Worm (Caenorhabditis elegans) whole organism, L4 larva: ENCODE measurements around the gene F10E9.12.
A peak's percentile ranks its signal among the peaks of the same experiment; 100 is the strongest.

Experiments used
- D1046.2 ChIP-seq: fragments of 200-800 bp; sonication (Bioruptor generic); IDR thresholded peaks from 2 replicates; pipeline ENCODE4 v1.3.6; 2022; ENCODE audit warnings: missing genetic modification characterization, missing compliant biosample characterization
- F10B5.3 ChIP-seq: sonication (generic microtip); optimal IDR thresholded peaks from 2 replicates; lab custom pipeline; 2016; ENCODE audit warnings: mild to moderate bottlenecking, missing genetic modification characterization, missing compliant biosample characterization
- F26F4.8 ChIP-seq: fragments of 200-800 bp; sonication (Bioruptor generic); conservative IDR thresholded peaks from 2 replicates; pipeline ENCODE4 v1.3.6; 2022; ENCODE audit warnings: missing genetic modification characterization, missing compliant biosample characterization
- T20F7.1 ChIP-seq: fragments of 200-800 bp; sonication (Bioruptor generic); optimal IDR thresholded peaks from 2 replicates; lab custom pipeline; 2018; ENCODE audit warnings: mild to moderate bottlenecking, missing genetic modification characterization, missing compliant biosample characterization
- Y105C5A.15 ChIP-seq: fragments of 200-800 bp; sonication (Bioruptor generic); IDR thresholded peaks from 2 replicates; pipeline ENCODE4 v1.3.6; 2022; ENCODE audit warnings: missing genetic modification characterization, missing compliant biosample characterization
- Y5F2A.4 ChIP-seq: fragments of 200-800 bp; sonication (Bioruptor generic); optimal IDR thresholded peaks from 2 replicates; lab custom pipeline; 2018; ENCODE audit warnings: mild to moderate bottlenecking, missing genetic modification characterization, missing compliant biosample characterization
- aha-1 ChIP-seq: fragments of 150-350 bp; peaks from one replicate; lab custom pipeline; 2014; ENCODE audit warnings: missing biosample characterization, missing genetic modification characterization
- aly-2 ChIP-seq: sonication (generic microtip); optimal IDR thresholded peaks from 2 replicates; lab custom pipeline; 2018; ENCODE audit warnings: missing biosample characterization, missing genetic modification characterization
- arid-1 ChIP-seq: fragments of 200-800 bp; sonication (Bioruptor generic); conservative IDR thresholded peaks from 2 replicates; pipeline ENCODE4 v1.3.6; 2022; ENCODE audit warnings: missing genetic modification reagents, missing genetic modification characterization, missing compliant biosample characterization
- attf-4 ChIP-seq: sonication (generic microtip); optimal IDR thresholded peaks from 3 replicates; lab custom pipeline; 2017; ENCODE audit warnings: missing biosample characterization, missing genetic modification characterization
- ceh-28 ChIP-seq: fragments of 150-350 bp; optimal IDR thresholded peaks from 2 replicates; lab custom pipeline; 2014; ENCODE audit warnings: missing biosample characterization, missing genetic modification reagents, missing genetic modification characterization
- ceh-62 ChIP-seq: sonication (generic microtip); optimal IDR thresholded peaks from 2 replicates; lab custom pipeline; 2017; ENCODE audit warnings: missing biosample characterization, missing genetic modification characterization
- ceh-82 ChIP-seq: sonication (generic microtip); optimal IDR thresholded peaks from 2 replicates; lab custom pipeline; 2017; ENCODE audit warnings: missing biosample characterization, missing genetic modification characterization
- ces-1 ChIP-seq: fragments of 150-350 bp; sonication (generic microtip); optimal IDR thresholded peaks from 4 replicates; lab custom pipeline; 2014; ENCODE audit warnings: missing biosample characterization, missing genetic modification reagents, missing genetic modification characterization
- daf-16 ChIP-seq, 3 experiments: sonication (generic microtip); optimal IDR thresholded peaks; 2 replicates each; lab custom pipeline; 2016 to 2017; ENCODE audit warnings: missing genetic modification characterization in 3 of 3, missing genetic modification reagents in 3 of 3, mild to moderate bottlenecking in 2 of 3, missing compliant biosample characterization in 2 of 3, missing biosample characterization in 1 of 3, moderate library complexity in 1 of 3
- dmd-8 ChIP-seq: fragments of 200-800 bp; sonication (Bioruptor generic); IDR thresholded peaks from 2 replicates; pipeline ENCODE4 v1.3.6; 2022; ENCODE audit warnings: missing genetic modification characterization, missing compliant biosample characterization
- dpl-1 ChIP-seq: fragments of 150-350 bp; optimal IDR thresholded peaks from 2 replicates; lab custom pipeline; 2014; ENCODE audit warnings: missing biosample characterization, missing genetic modification reagents, missing genetic modification characterization
- duxl-1 ChIP-seq: sonication (generic microtip); optimal IDR thresholded peaks from 2 replicates; lab custom pipeline; 2016; ENCODE audit warnings: mild to moderate bottlenecking, missing genetic modification characterization, moderate library complexity, missing compliant biosample characterization; ENCODE audit not compliant: poor library complexity
- dve-1 ChIP-seq: sonication (generic microtip); optimal IDR thresholded peaks from 2 replicates; lab custom pipeline; 2017; ENCODE audit warnings: antibody characterized with exemption, mild to moderate bottlenecking, missing genetic modification characterization, missing compliant biosample characterization; ENCODE audit not compliant: insufficient read depth
- egl-43 ChIP-seq: fragments of 200-800 bp; sonication (Bioruptor generic); IDR thresholded peaks from 2 replicates; pipeline ENCODE4 v1.3.6; 2022; ENCODE audit warnings: missing genetic modification reagents, missing genetic modification characterization, missing compliant biosample characterization
- hlh-30 ChIP-seq: sonication (generic microtip); optimal IDR thresholded peaks from 2 replicates; lab custom pipeline; 2017; ENCODE audit warnings: antibody characterized with exemption, mild to moderate bottlenecking, missing genetic modification characterization, missing compliant biosample characterization; ENCODE audit not compliant: insufficient read depth
- lin-1 ChIP-seq: fragments of 200-800 bp; sonication (Bioruptor generic); IDR thresholded peaks from 2 replicates; pipeline ENCODE4 v1.3.6; 2022; ENCODE audit warnings: missing genetic modification reagents, missing genetic modification characterization, missing compliant biosample characterization
- lir-3 ChIP-seq: sonication (generic microtip); optimal IDR thresholded peaks from 2 replicates; lab custom pipeline; 2016; ENCODE audit warnings: mild to moderate bottlenecking, missing genetic modification characterization, missing compliant biosample characterization
- mdl-1 ChIP-seq, 2 experiments: fragments of 150-350 bp in 1 of 2; sonication (generic microtip) in 1 of 2; optimal IDR thresholded peaks; 2 replicates each; lab custom pipeline; 2014 to 2017; ENCODE audit warnings: missing biosample characterization in 2 of 2, missing genetic modification characterization in 2 of 2
- nhr-10 ChIP-seq: fragments of 150-350 bp; optimal IDR thresholded peaks from 2 replicates; lab custom pipeline; 2014; ENCODE audit warnings: missing biosample characterization, missing genetic modification characterization
- nhr-28 ChIP-seq: fragments of 150-350 bp; optimal IDR thresholded peaks from 2 replicates; lab custom pipeline; 2014; ENCODE audit warnings: missing biosample characterization, missing genetic modification characterization
- nhr-76 ChIP-seq: fragments of 150-350 bp; optimal IDR thresholded peaks from 2 replicates; lab custom pipeline; 2014; ENCODE audit warnings: missing biosample characterization, missing genetic modification characterization
- nhr-77 ChIP-seq: fragments of 150-350 bp; optimal IDR thresholded peaks from 2 replicates; lab custom pipeline; 2014; ENCODE audit warnings: missing biosample characterization, missing genetic modification characterization
- php-3 ChIP-seq: fragments of 200-800 bp; sonication (Bioruptor generic); IDR thresholded peaks from 2 replicates; pipeline ENCODE4 v1.3.6; 2022; ENCODE audit warnings: missing genetic modification reagents, missing genetic modification characterization, missing compliant biosample characterization
- pqm-1 ChIP-seq: sonication (generic microtip); optimal IDR thresholded peaks from 2 replicates; lab custom pipeline; 2017; ENCODE audit warnings: missing biosample characterization, missing genetic modification characterization
- sdz-12 ChIP-seq: fragments of 200-800 bp; sonication (Bioruptor generic); optimal IDR thresholded peaks from 2 replicates; lab custom pipeline; 2018; ENCODE audit warnings: mild to moderate bottlenecking, missing genetic modification characterization, missing compliant biosample characterization
- set-16 ChIP-seq: fragments of 200-800 bp; sonication (Bioruptor generic); IDR thresholded peaks from 2 replicates; pipeline ENCODE4 v1.3.6; 2022; ENCODE audit warnings: missing genetic modification reagents, missing genetic modification characterization, missing compliant biosample characterization
- skn-1 ChIP-seq: fragments of 150-350 bp; optimal IDR thresholded peaks from 2 replicates; lab custom pipeline; 2014; ENCODE audit warnings: missing biosample characterization, missing genetic modification characterization
- snpc-1.2 ChIP-seq: fragments of 200-800 bp; sonication (Bioruptor generic); IDR thresholded peaks from 2 replicates; pipeline ENCODE4 v1.3.6; 2022; ENCODE audit warnings: missing genetic modification reagents, missing genetic modification characterization, missing compliant biosample characterization
- tag-97 ChIP-seq: fragments of 200-800 bp; sonication (Bioruptor generic); IDR thresholded peaks from 2 replicates; pipeline ENCODE4 v1.3.6; 2022; ENCODE audit warnings: missing genetic modification characterization, missing compliant biosample characterization
- tra-1 ChIP-seq: fragments of 200-800 bp; sonication (Bioruptor generic); IDR thresholded peaks from 2 replicates; pipeline ENCODE4 v1.3.6; 2022; ENCODE audit warnings: missing genetic modification reagents, missing genetic modification characterization, missing compliant biosample characterization
- unc-62 ChIP-seq, 3 experiments: fragments of 150-350 bp in 1 of 3; sonication (generic microtip); optimal IDR thresholded peaks in 2 of 3; peaks in 1 of 3; 1 replicate in 1 of 3; 2 replicates in 2 of 3; lab custom pipeline; 2014 to 2017; ENCODE audit warnings: missing biosample characterization in 3 of 3, missing genetic modification characterization in 3 of 3, missing genetic modification reagents in 3 of 3, missing genotype in 1 of 3
- vab-7 ChIP-seq: fragments of 200-800 bp; sonication (Bioruptor generic); IDR thresholded peaks from 2 replicates; pipeline ENCODE4 v1.3.6; 2022; ENCODE audit warnings: missing genetic modification reagents, missing genetic modification characterization, missing compliant biosample characterization
- zag-1 ChIP-seq: fragments of 150-350 bp; optimal IDR thresholded peaks from 2 replicates; lab custom pipeline; 2014; ENCODE audit warnings: missing biosample characterization, missing genetic modification characterization
- zfp-2 ChIP-seq: sonication (generic microtip); optimal IDR thresholded peaks from 2 replicates; lab custom pipeline; 2016; ENCODE audit warnings: mild to moderate bottlenecking, missing genetic modification characterization, missing compliant biosample characterization
- zfp-3 ChIP-seq: fragments of 200-800 bp; sonication (Bioruptor generic); conservative IDR thresholded peaks from 2 replicates; pipeline ENCODE4 v1.3.6; 2022; ENCODE audit warnings: missing genetic modification reagents, missing genetic modification characterization, missing compliant biosample characterization

F10E9.12 gene

DNA sequence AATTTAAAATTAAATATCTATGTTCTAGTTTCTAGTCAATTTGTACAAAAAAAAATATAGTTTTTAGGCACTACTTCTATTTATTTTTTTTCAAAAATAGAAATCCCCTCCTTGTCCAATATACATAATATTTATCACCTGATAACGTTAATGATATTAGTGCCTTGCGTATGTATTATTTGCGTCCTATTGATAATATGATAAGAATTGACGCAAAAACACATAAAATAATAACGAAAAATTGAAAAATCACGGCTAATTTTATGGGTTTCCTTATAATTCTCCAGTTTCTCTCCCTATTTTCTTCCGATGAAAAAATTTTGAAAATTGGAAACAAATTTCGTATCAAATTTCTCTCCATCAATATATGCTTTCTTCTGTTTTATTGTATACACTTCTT, 24.6 kb upstream of the F10E9.12 start:
- TF ChIP-seq pqm-1 (tag; lab: Kevin White, UChicago) (peak; percentile 67), daf-16 (GFP tag; optimal IDR thresholded peaks at IDR 0.05; lab: Kevin White, UChicago) (no peak), daf-16 (tag; optimal IDR thresholded peaks at IDR 0.05; lab: Kevin White, UChicago) (peak; percentile 62), ceh-28 (tag; lab: Kevin White, UChicago) (no peak), dmd-8 (no peak), mdl-1 (tag; optimal IDR thresholded peaks at IDR 0.05; lab: Kevin White, UChicago) (no peak), aha-1 (tag; lab: Kevin White, UChicago) (peak; percentile 52), D1046.2 (GFP tag; lab: Robert Waterston, UW) (no peak), Y5F2A.4 (no peak), T20F7.1 (GFP tag; lab: Kevin White, UChicago) (peak; percentile 8), nhr-77 (tag; lab: Kevin White, UChicago) (peak; percentile 14), nhr-28 (tag; lab: Kevin White, UChicago) (no peak), dve-1 (tag; lab: Kevin White, UChicago) (peak; percentile 50), php-3 (GFP tag; lab: Robert Waterston, UW) (0 out of 2 replicates have a peak, but pooled peaks have one; percentile 43)

DNA sequence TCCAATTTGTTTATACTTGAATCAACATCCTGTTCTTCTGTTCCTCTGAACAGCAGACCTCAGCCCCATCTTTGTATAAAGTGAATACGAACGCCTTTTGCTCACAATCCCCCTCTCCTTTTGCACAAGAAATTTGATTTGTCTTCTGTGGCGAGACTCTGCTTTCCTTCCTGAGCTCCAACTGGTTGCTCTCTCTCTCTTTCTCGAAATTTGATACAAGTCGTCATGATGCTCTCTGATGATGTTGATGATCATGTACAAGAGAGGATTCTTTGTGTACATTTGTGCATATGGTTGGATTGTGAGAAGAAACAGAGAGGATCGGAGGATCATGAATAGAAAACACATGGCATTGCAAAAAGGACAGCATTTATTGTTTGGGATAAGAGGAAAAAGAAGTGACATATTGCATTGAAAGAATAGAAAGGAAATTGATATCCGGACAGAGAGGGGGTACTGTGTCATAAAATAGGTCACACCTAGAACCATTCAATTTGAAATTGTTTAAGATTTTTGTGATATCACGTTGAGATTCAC, 23.4 kb upstream of the F10E9.12 start:
- no peak for TF ChIP-seq tra-1 (GFP tag; lab: Robert Waterston, UW)
- no peak for TF ChIP-seq nhr-76 (tag; lab: Kevin White, UChicago)

DNA sequence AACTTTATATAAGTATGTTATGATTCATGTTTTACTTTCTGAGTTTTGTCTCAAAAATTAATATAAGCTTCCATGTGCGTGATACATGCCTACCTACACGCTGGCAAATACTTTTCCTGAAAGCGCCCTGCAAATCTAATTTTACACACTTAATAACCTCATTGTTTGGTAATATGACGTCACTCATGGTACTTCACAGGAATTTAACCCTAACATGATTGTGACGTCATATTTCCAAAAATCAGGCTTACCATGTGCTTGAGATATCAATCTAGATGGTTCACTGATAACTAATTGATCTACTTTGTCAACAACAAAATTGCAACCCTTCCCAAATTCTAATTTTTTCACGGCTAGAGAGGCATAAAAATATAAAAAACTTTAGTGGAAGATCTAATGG, 20.9 kb upstream of the F10E9.12 start:
- TF ChIP-seq ceh-82 (no peak), zag-1 (tag; lab: Kevin White, UChicago) (no peak), skn-1 (no peak), snpc-1.2 (GFP tag; lab: Robert Waterston, UW) (no peak), ceh-62 (no peak)

DNA sequence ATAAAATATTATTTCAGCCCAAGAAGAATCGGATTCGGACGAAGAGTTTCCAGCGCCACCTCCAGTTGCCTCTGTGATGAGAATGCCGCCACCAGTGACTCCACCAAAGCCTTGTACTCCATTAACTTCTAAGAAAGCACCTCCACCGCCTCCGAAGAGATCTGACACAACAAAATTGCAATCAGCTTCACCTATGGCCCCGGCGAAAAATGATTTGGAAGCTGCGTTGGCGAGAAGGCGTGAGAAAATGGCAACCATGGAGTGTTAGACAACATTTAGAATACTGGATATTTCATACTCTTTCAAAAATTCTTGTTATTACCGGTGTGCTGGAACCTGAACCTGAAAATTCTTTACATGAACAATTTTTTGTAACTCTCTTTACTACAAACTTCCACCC, 19.0 kb upstream of the F10E9.12 start:
- TF ChIP-seq ceh-28 (tag; lab: Kevin White, UChicago), result no peak
- 0 out of 2 replicates have a peak, but pooled peaks have one; percentile 19 for TF ChIP-seq egl-43
- peak; percentile 90 for TF ChIP-seq aha-1 (tag; lab: Kevin White, UChicago)
- TF ChIP-seq, all 104 proteins: peak for 2

DNA sequence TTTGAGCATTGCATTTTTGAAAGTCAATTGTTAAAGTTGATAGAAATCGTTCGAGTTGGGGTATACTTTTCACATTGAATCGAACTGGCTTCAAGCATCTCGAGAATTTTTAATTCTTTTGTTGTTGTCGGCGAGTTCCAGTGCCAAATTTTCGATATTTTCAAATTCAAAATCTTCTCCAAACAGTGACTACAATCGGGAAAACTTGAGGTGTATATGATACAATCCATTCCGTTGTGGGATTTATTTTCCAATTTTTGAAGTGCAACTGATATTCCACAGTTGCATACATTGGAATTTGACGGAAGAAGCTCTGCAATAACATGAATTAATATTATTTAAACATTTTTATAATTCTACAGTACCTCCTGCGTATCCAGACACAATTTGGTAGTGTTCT, 18.5 kb upstream of the F10E9.12 start:
- TF ChIP-seq skn-1, result no peak
- TF ChIP-seq daf-16 (GFP tag; optimal IDR thresholded peaks at IDR 0.05; lab: Kevin White, UChicago), result no peak
- TF ChIP-seq daf-16 (tag; optimal IDR thresholded peaks at IDR 0.05; lab: Kevin White, UChicago), result no peak
- peak; percentile 94 for TF ChIP-seq aha-1 (tag; lab: Kevin White, UChicago)
- no peak for TF ChIP-seq nhr-76 (tag; lab: Kevin White, UChicago)
- TF ChIP-seq aly-2 (tag; lab: Kevin White, UChicago), result no peak
- no peak for TF ChIP-seq nhr-10
- TF ChIP-seq unc-62 (GFP tag; optimal IDR thresholded peaks at IDR 0.05 in 1 of 2; lab: Kevin White, UChicago), result peak in 1 of 2 experiments; percentile 87
- TF ChIP-seq unc-62 (tag; optimal IDR thresholded peaks at IDR 0.05; lab: Kevin White, UChicago), result no peak
- TF ChIP-seq F10B5.3, result no peak
- 0 out of 2 replicates have a peak, but pooled peaks have one; percentile 35 for TF ChIP-seq zfp-3

DNA sequence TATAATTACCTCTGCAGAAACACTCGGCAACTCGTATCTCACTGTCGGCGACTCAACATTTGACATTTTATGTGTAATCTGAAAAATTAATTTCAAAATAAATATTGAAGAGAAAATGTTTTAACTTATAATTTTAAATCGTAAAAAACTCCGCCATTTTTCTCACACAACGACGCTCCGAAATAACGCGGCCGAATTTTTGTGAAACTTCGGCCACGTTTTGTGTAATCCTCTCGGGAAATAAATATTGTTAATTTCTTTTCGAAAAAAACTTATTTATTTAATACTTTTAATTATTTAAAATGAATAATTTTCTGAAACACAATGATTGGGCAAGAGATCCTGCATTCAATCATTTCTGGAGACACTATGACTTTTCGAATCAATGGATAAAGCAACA, 17.0 kb upstream of the F10E9.12 start, which contains the start of the genes F10E9.7 and F10E9.5:
F10E9.7 (minus strand) TSS at position 86 of the 400 bp plus-strand sequence.
F10E9.5 (plus strand) TSS at position 237 of the 400 bp plus-strand sequence.
- TF ChIP-seq attf-4 (tag; lab: Kevin White, UChicago), result no peak
- no peak for TF ChIP-seq F26F4.8 (GFP tag; lab: Robert Waterston, UW)
- no peak for TF ChIP-seq ces-1 (GFP tag; lab: Kevin White, UChicago)
- TF ChIP-seq dve-1 (tag; lab: Kevin White, UChicago), result peak; percentile 86
- TF ChIP-seq hlh-30 (tag; lab: Kevin White, UChicago), result peak; percentile 63
- TF ChIP-seq dpl-1, result peak; percentile 96
- peak; percentile 88 for TF ChIP-seq duxl-1 (tag; lab: Kevin White, UChicago)
- TF ChIP-seq nhr-10, result no peak
- TF ChIP-seq vab-7, result 0 out of 2 replicates have a peak, but pooled peaks have one; percentile 56
- peak; percentile 60; the same call in 1 of the 2 replicates for TF ChIP-seq arid-1 (GFP tag; lab: Robert Waterston, UW)
- peak; percentile 68 for TF ChIP-seq sdz-12
- TF ChIP-seq tag-97, result 0 out of 2 replicates have a peak, but pooled peaks have one; percentile 10
- TF ChIP-seq Y105C5A.15 (GFP tag; lab: Robert Waterston, UW), result no peak
- no peak for TF ChIP-seq set-16
- no peak for TF ChIP-seq mdl-1 (tag; optimal IDR thresholded peaks at IDR 0.05; lab: Kevin White, UChicago)
- TF ChIP-seq lin-1 (GFP tag; lab: Robert Waterston, UW), result peak; percentile 71; the same call in 1 of the 2 replicates
- peak; percentile 47 for TF ChIP-seq zfp-2
- TF ChIP-seq lir-3, result no peak
